Fruit fly (Drosophila melanogaster) whole organism, embryonic: ENCODE measurements around the gene Mfe2.

Experiments used
- Bgb ChIP-seq: fragments of 200-800 bp; sonication (Bioruptor generic); IDR thresholded peaks from 2 replicates; pipeline ENCODE4 v1.3.6; 2022; ENCODE audit warnings: missing biosample characterization, missing genetic modification characterization; ENCODE audit not compliant: partially characterized antibody
- C15 ChIP-seq: fragments of 200-800 bp; sonication (Bioruptor generic); IDR thresholded peaks from 3 replicates; pipeline ENCODE4 v1.3.6; 2022; ENCODE audit warnings: missing biosample characterization, missing genetic modification characterization
- CG10321 ChIP-seq: fragments of 200-800 bp; sonication (Bioruptor generic); IDR thresholded peaks from 2 replicates; pipeline ENCODE4 v1.3.6; 2022; ENCODE audit warnings: missing biosample characterization, missing genetic modification characterization
- CG11456 ChIP-seq: fragments of 200-800 bp; sonication (Bioruptor generic); IDR thresholded peaks from 3 replicates; pipeline ENCODE4 v1.3.6; 2022; ENCODE audit warnings: missing biosample characterization, missing genetic modification characterization
- CG11695 ChIP-seq: fragments of 200-800 bp; sonication (Bioruptor generic); IDR thresholded peaks from 3 replicates; pipeline ENCODE4 v1.3.6; 2022; ENCODE audit warnings: missing biosample characterization, missing genetic modification characterization
- CG12071 ChIP-seq: fragments of 200-800 bp; sonication (Bioruptor generic); optimal IDR thresholded peaks from 3 replicates; lab custom pipeline; 2018; ENCODE audit warnings: missing biosample characterization, mild to moderate bottlenecking, missing genetic modification characterization
- CG13287 ChIP-seq: fragments of 200-800 bp; sonication (Bioruptor generic); IDR thresholded peaks from 2 replicates; pipeline ENCODE4 v1.3.6; 2022; ENCODE audit warnings: missing biosample characterization, missing genetic modification characterization; ENCODE audit not compliant: partially characterized antibody
- CG14860 ChIP-seq: fragments of 200-800 bp; sonication (Bioruptor generic); IDR thresholded peaks from 3 replicates; pipeline ENCODE4 v1.3.6; 2022; ENCODE audit warnings: missing biosample characterization, missing genetic modification characterization; ENCODE audit not compliant: partially characterized antibody
- CG1603 ChIP-seq: fragments of 200-800 bp; sonication (Bioruptor generic); optimal IDR thresholded peaks from 2 replicates; lab custom pipeline; 2019; ENCODE audit warnings: missing biosample characterization, mild to moderate bottlenecking, missing genetic modification characterization, moderate library complexity
- CG18476 ChIP-seq: fragments of 200-800 bp; sonication (Bioruptor generic); optimal IDR thresholded peaks from 2 replicates; lab custom pipeline; 2016; ENCODE audit warnings: missing biosample characterization, mild to moderate bottlenecking, missing genetic modification characterization
- CG18764 ChIP-seq: fragments of 200-800 bp; sonication (Bioruptor generic); optimal IDR thresholded peaks from 3 replicates; lab custom pipeline; 2016; ENCODE audit warnings: missing biosample characterization, missing genetic modification characterization
- CG2120 ChIP-seq: fragments of 200-800 bp; sonication (Bioruptor generic); optimal IDR thresholded peaks from 3 replicates; lab custom pipeline; 2016; ENCODE audit warnings: missing biosample characterization, missing genetic modification characterization
- CG2712 ChIP-seq: fragments of 200-800 bp; optimal IDR thresholded peaks from 3 replicates; lab custom pipeline; 2019; ENCODE audit warnings: missing biosample characterization, mild to moderate bottlenecking, missing genetic modification characterization, moderate library complexity
- CG31441 ChIP-seq: fragments of 200-800 bp; sonication (Bioruptor generic); IDR thresholded peaks from 2 replicates; pipeline ENCODE4 v1.3.6; 2022; ENCODE audit warnings: missing biosample characterization, missing genetic modification characterization
- CG3726 ChIP-seq: fragments of 200-800 bp; sonication (Bioruptor generic); IDR thresholded peaks from 3 replicates; pipeline ENCODE4, ENCODE4 v1.3.6; 2022; ENCODE audit warnings: missing biosample characterization, missing genetic modification characterization
- CG3847 ChIP-seq: fragments of 200-800 bp; sonication (Bioruptor generic); IDR thresholded peaks from 2 replicates; pipeline ENCODE4 v1.3.6; 2022; ENCODE audit warnings: missing biosample characterization, missing genetic modification characterization
- CG42726 ChIP-seq: fragments of 200-800 bp; sonication (Bioruptor generic); IDR thresholded peaks from 2 replicates; pipeline ENCODE4 v1.3.6; 2022; ENCODE audit warnings: missing biosample characterization, missing genetic modification characterization; ENCODE audit not compliant: partially characterized antibody
- CG6272 ChIP-seq: fragments of 200-800 bp; sonication (Bioruptor generic); IDR thresholded peaks from 2 replicates; pipeline ENCODE4 v1.3.6; 2022; ENCODE audit warnings: missing biosample characterization, missing genetic modification characterization
- CG6654 ChIP-seq: fragments of 200-800 bp; sonication (Bioruptor generic); optimal IDR thresholded peaks from 2 replicates; lab custom pipeline; 2017; ENCODE audit warnings: missing biosample characterization, mild to moderate bottlenecking, missing genetic modification characterization
- CG6791 ChIP-seq: fragments of 200-800 bp; sonication (Bioruptor generic); IDR thresholded peaks from 3 replicates; pipeline ENCODE4 v1.3.6; 2022; ENCODE audit warnings: missing biosample characterization, missing genetic modification characterization; ENCODE audit not compliant: partially characterized antibody
- CG9932 ChIP-seq: fragments of 200-800 bp; sonication (Bioruptor generic); IDR thresholded peaks from 2 replicates; pipeline ENCODE4 v1.3.6; 2022; ENCODE audit warnings: missing biosample characterization, missing genetic modification characterization
- Chrac-16 ChIP-seq: fragments of 200-800 bp; sonication (Bioruptor generic); optimal IDR thresholded peaks from 3 replicates; lab custom pipeline; 2016; ENCODE audit warnings: missing biosample characterization, missing genetic modification characterization
- Dp ChIP-seq: fragments of 200-800 bp; sonication (Bioruptor generic); optimal IDR thresholded peaks from 2 replicates; lab custom pipeline; 2018; ENCODE audit warnings: missing biosample characterization, mild to moderate bottlenecking, missing genetic modification characterization, moderate library complexity
- Dref ChIP-seq: fragments of 200-800 bp; sonication (Bioruptor generic); IDR thresholded peaks from 2 replicates; pipeline ENCODE4 v1.3.6; 2022; ENCODE audit warnings: missing biosample characterization, missing genetic modification characterization
- H2.0 ChIP-seq: fragments of 200-800 bp; sonication (Bioruptor generic); IDR thresholded peaks from 2 replicates; pipeline ENCODE4 v1.3.6; 2022; ENCODE audit warnings: missing biosample characterization, missing genetic modification characterization
- Kr ChIP-seq: fragments of 200-800 bp; sonication (Bioruptor generic); optimal IDR thresholded peaks from 2 replicates; lab custom pipeline; 2017; ENCODE audit warnings: missing biosample characterization, mild to moderate bottlenecking, missing genetic modification characterization
- Max ChIP-seq: fragments of 200-800 bp; sonication (Bioruptor generic); optimal IDR thresholded peaks from 2 replicates; lab custom pipeline; 2016; ENCODE audit warnings: missing biosample characterization, mild to moderate bottlenecking, missing genetic modification characterization
- Med ChIP-seq: fragments of 200-800 bp; sonication (Bioruptor generic); peaks from one replicate; lab custom pipeline; 2016; ENCODE audit warnings: missing biosample characterization, missing genetic modification characterization, mild to moderate bottlenecking, inconsistent platforms, moderate library complexity
- Myb ChIP-seq: fragments of 200-800 bp; sonication (Bioruptor generic); optimal IDR thresholded peaks from 2 replicates; lab custom pipeline; 2016; ENCODE audit warnings: missing biosample characterization, missing genetic modification characterization
- Rfx ChIP-seq: fragments of 200-800 bp; sonication (Bioruptor generic); IDR thresholded peaks from 2 replicates; pipeline ENCODE4 v1.3.6; 2022; ENCODE audit warnings: missing biosample characterization, missing genetic modification characterization
- Side ChIP-seq: fragments of 200-800 bp; sonication (Bioruptor generic); optimal IDR thresholded peaks from 2 replicates; lab custom pipeline; 2016; ENCODE audit warnings: missing biosample characterization, missing genetic modification characterization
- Sry-δ ChIP-seq: fragments of 200-800 bp; sonication (Bioruptor generic); optimal IDR thresholded peaks from 2 replicates; lab custom pipeline; 2016; ENCODE audit warnings: missing biosample characterization, missing genetic modification characterization
- Xrp1 ChIP-seq: fragments of 200-800 bp; sonication (Bioruptor generic); IDR thresholded peaks from 2 replicates; pipeline ENCODE4 v1.3.6; 2022; ENCODE audit warnings: missing biosample characterization, missing genetic modification characterization
- ato ChIP-seq: fragments of 200-800 bp; sonication (Bioruptor generic); IDR thresholded peaks from 2 replicates; pipeline ENCODE4 v1.3.6; 2022; ENCODE audit warnings: missing biosample characterization, missing genetic modification characterization; ENCODE audit not compliant: partially characterized antibody
- bbx ChIP-seq: fragments of 200-800 bp; sonication (Bioruptor generic); IDR thresholded peaks from 2 replicates; pipeline ENCODE4 v1.3.6; 2022; ENCODE audit warnings: missing biosample characterization, missing genetic modification characterization; ENCODE audit not compliant: partially characterized antibody
- crc ChIP-seq: fragments of 200-800 bp; sonication (Bioruptor generic); optimal IDR thresholded peaks from 2 replicates; lab custom pipeline; 2016; ENCODE audit warnings: missing biosample characterization, missing genetic modification characterization
- esg ChIP-seq: fragments of 200-800 bp; sonication (Bioruptor generic); conservative IDR thresholded peaks from 2 replicates; pipeline ENCODE4 v1.3.6; 2022; ENCODE audit warnings: missing biosample characterization, missing genetic modification characterization
- fd96Cb ChIP-seq: fragments of 200-800 bp; sonication (Bioruptor generic); optimal IDR thresholded peaks from 2 replicates; lab custom pipeline; 2018; ENCODE audit warnings: missing biosample characterization, mild to moderate bottlenecking, missing genetic modification characterization, moderate library complexity
- gem ChIP-seq: fragments of 200-800 bp; sonication (Bioruptor generic); optimal IDR thresholded peaks from 2 replicates; lab custom pipeline; 2019; ENCODE audit warnings: missing biosample characterization, mild to moderate bottlenecking, missing genetic modification characterization, moderate library complexity
- grau ChIP-seq: fragments of 200-800 bp; optimal IDR thresholded peaks from 3 replicates; lab custom pipeline; 2019; ENCODE audit warnings: missing biosample characterization, mild to moderate bottlenecking, missing genetic modification characterization, moderate library complexity
- nerfin-2 ChIP-seq: fragments of 200-800 bp; sonication (Bioruptor generic); IDR thresholded peaks from 2 replicates; pipeline ENCODE4 v1.3.6; 2022; ENCODE audit warnings: missing biosample characterization, missing genetic modification characterization; ENCODE audit not compliant: partially characterized antibody
- phol ChIP-seq: fragments of 200-800 bp; sonication (Bioruptor generic); optimal IDR thresholded peaks from 3 replicates; lab custom pipeline; 2018; ENCODE audit warnings: missing biosample characterization, mild to moderate bottlenecking, missing genetic modification characterization, moderate library complexity
- sens ChIP-seq: fragments of 200-800 bp; sonication (Bioruptor generic); peaks from one replicate; lab custom pipeline; 2016; ENCODE audit warnings: missing biosample characterization, missing genetic modification characterization
- sna ChIP-seq: fragments of 200-800 bp; sonication (Bioruptor generic); IDR thresholded peaks from 2 replicates; pipeline ENCODE4 v1.3.6; 2022; ENCODE audit warnings: missing biosample characterization, missing genetic modification characterization; ENCODE audit not compliant: partially characterized antibody
- stc ChIP-seq: fragments of 200-800 bp; sonication (Bioruptor generic); IDR thresholded peaks from 2 replicates; pipeline ENCODE4 v1.3.6; 2022; ENCODE audit warnings: missing biosample characterization, missing genetic modification characterization
- unpg ChIP-seq: fragments of 200-800 bp; sonication (Bioruptor generic); optimal IDR thresholded peaks from 3 replicates; lab custom pipeline; 2018; ENCODE audit warnings: missing biosample characterization, mild to moderate bottlenecking, missing genetic modification characterization, moderate library complexity
- vnd ChIP-seq: fragments of 200-800 bp; sonication (Bioruptor generic); IDR thresholded peaks from 3 replicates; pipeline ENCODE4 v1.3.6; 2022; ENCODE audit warnings: missing biosample characterization, missing genetic modification characterization; ENCODE audit not compliant: partially characterized antibody
- zfh1 ChIP-seq: fragments of 200-800 bp; sonication (Bioruptor generic); IDR thresholded peaks from 3 replicates; pipeline ENCODE4 v1.3.6; 2022; ENCODE audit warnings: missing biosample characterization, missing genetic modification characterization

Mfe2 gene

dm6 chrX:16313078-16313875 is 42.5 kb downstream of the Mfe2 start, which contains the start of the genes CG9915 and SWIP (continued):
- TF ChIP-seq Chrac-16: no peak
- 0 out of 2 replicates have a peak, but pooled peaks have one; percentile 33 for TF ChIP-seq CG42726 (GFP tag; lab: Robert Waterston, UW)
- TF ChIP-seq CG14860 (GFP tag; lab: Robert Waterston, UW): peak; percentile 67; the same call in 2 of the 3 replicates
- peak; percentile 18 for TF ChIP-seq Side (GFP tag; lab: Kevin White, UChicago)
- TF ChIP-seq CG31441 (GFP tag; lab: Robert Waterston, UW): 0 out of 2 replicates have a peak, but pooled peaks have one; percentile 14
- peak; percentile 43 for TF ChIP-seq Dp (GFP tag; lab: Kevin White, UChicago)
- no peak for TF ChIP-seq zfh1
- TF ChIP-seq Bgb (GFP tag; lab: Robert Waterston, UW): peak; percentile 73
- peak; percentile 50; the same call in 1 of the 2 replicates for TF ChIP-seq Rfx (GFP tag; lab: Robert Waterston, UW)
- peak; percentile 68 for TF ChIP-seq Med (GFP tag; lab: Kevin White, UChicago)
- no peak for TF ChIP-seq CG9932 (GFP tag; lab: Robert Waterston, UW)
- TF ChIP-seq bbx (GFP tag; lab: Robert Waterston, UW): peak; percentile 71
- TF ChIP-seq esg: no peak
- peak; percentile 21 for TF ChIP-seq Max
- no peak for TF ChIP-seq CG6654
- no peak for TF ChIP-seq CG3726 (GFP tag; lab: Robert Waterston, UW)
- TF ChIP-seq CG2712 (tag; lab: Kevin White, UChicago): peak; percentile 12
- no peak for TF ChIP-seq CG10321 (GFP tag; lab: Robert Waterston, UW)
- TF ChIP-seq crc (GFP tag; lab: Kevin White, UChicago): no peak
- no peak for TF ChIP-seq stc (GFP tag; lab: Robert Waterston, UW)
- TF ChIP-seq C15 (GFP tag; lab: Robert Waterston, UW): no peak
- TF ChIP-seq grau (tag; lab: Kevin White, UChicago): peak; percentile 9
- peak; percentile 26; the same call in 1 of the 2 replicates for TF ChIP-seq Xrp1 (GFP tag; lab: Robert Waterston, UW)
- peak; percentile 7 for TF ChIP-seq unpg
- TF ChIP-seq gem (tag; lab: Kevin White, UChicago): peak; percentile 40
- TF ChIP-seq fd96Cb (tag; lab: Kevin White, UChicago): no peak
- peak; percentile 24 for TF ChIP-seq CG2120
- TF ChIP-seq Kr: no peak
- no peak for TF ChIP-seq Myb (GFP tag; lab: Kevin White, UChicago)
- peak; percentile 24; the same call in 1 of the 2 replicates for TF ChIP-seq CG3847
- peak; percentile 41; the same call in 1 of the 2 replicates for TF ChIP-seq sna (GFP tag; lab: Robert Waterston, UW)
- peak; percentile 35 for TF ChIP-seq sens (GFP tag; lab: Kevin White, UChicago)
- peak; percentile 87 for TF ChIP-seq ato (GFP tag; lab: Robert Waterston, UW)
- TF ChIP-seq CG11456 (GFP tag; lab: Robert Waterston, UW): no peak
- peak; percentile 70 for TF ChIP-seq vnd (GFP tag; lab: Robert Waterston, UW)
- TF ChIP-seq phol (tag; lab: Kevin White, UChicago): peak; percentile 44
- TF ChIP-seq CG6791 (GFP tag; lab: Robert Waterston, UW): peak; percentile 74
- peak; percentile 77 for TF ChIP-seq nerfin-2 (GFP tag; lab: Robert Waterston, UW)
- TF ChIP-seq CG1603 (tag; lab: Kevin White, UChicago): peak; percentile 68
- peak; percentile 100 for TF ChIP-seq CG18764 (GFP tag; lab: Kevin White, UChicago)
- no peak for TF ChIP-seq CG6272
- no peak for TF ChIP-seq CG18476 (GFP tag; lab: Kevin White, UChicago)
- TF ChIP-seq CG11695 (GFP tag; lab: Robert Waterston, UW): no peak
- no peak for TF ChIP-seq H2.0 (GFP tag; lab: Robert Waterston, UW)
- TF ChIP-seq CG13287: peak; percentile 47; the same call in 1 of the 2 replicates
- TF ChIP-seq Sry-δ (GFP tag; lab: Kevin White, UChicago): peak; percentile 53
- peak; percentile 68 for TF ChIP-seq Dref (GFP tag; lab: Robert Waterston, UW)
- no peak for TF ChIP-seq CG12071 (GFP tag; lab: Kevin White, UChicago)
